Fruit fly (Drosophila melanogaster) whole organism: ENCODE measurements around the gene CG6696.

Source experiments
- CG8478 ChIP-seq: fragments of >200 bp; optimal IDR thresholded peaks from 2 replicates; lab custom pipeline; 2018; ENCODE audit warnings: inconsistent platforms
- Dll ChIP-seq: fragments of >200 bp; optimal IDR thresholded peaks from 2 replicates; lab custom pipeline; 2017
- EcR ChIP-seq, 2 experiments: fragments of >200 bp; optimal IDR thresholded peaks; 2 replicates each; lab custom pipeline; 2017; ENCODE audit warnings: missing biosample characterization in 2 of 2, missing genetic modification characterization in 2 of 2, missing genetic modification reagents in 2 of 2
- pan ChIP-seq: fragments of >200 bp; optimal IDR thresholded peaks from 2 replicates; lab custom pipeline; 2017
- psq ChIP-seq: fragments of >200 bp; optimal IDR thresholded peaks from 2 replicates; lab custom pipeline; 2017
- usp ChIP-seq: fragments of >200 bp; optimal IDR thresholded peaks from 2 replicates; lab custom pipeline; 2017; ENCODE audit warnings: missing biosample characterization, missing genetic modification characterization, mixed read lengths

Gene CG6696

dm6 chrX:18652879-18653278, 9.1 kb downstream of the CG6696 start, which contains the start of gene Ing3:
Gene Ing3, minus strand, starts transcription at chrX:18653091.
- TF ChIP-seq pan (lab: Kevin White, UChicago) (no peak), psq (no peak), Dll (lab: Kevin White, UChicago) (no peak), EcR (GFP tag; optimal IDR thresholded peaks at IDR 0.05; lab: Kevin White, UChicago) (no peak), usp (GFP tag; lab: Kevin White, UChicago) (no peak), CG8478 (lab: Kevin White, UChicago) (no peak)

dm6 chrX:18650252-18650651, 11.7 kb downstream of the CG6696 start, which contains the start of gene Hou:
Gene Hou, minus strand, starts transcription at chrX:18650444.
- TF ChIP-seq EcR (GFP tag; optimal IDR thresholded peaks at IDR 0.05; lab: Kevin White, UChicago) (no peak), pan (lab: Kevin White, UChicago) (no peak), usp (GFP tag; lab: Kevin White, UChicago) (no peak), CG8478 (lab: Kevin White, UChicago) (no peak), psq (no peak), Dll (lab: Kevin White, UChicago) (no peak)

dm6 chrX:18647961-18648360, 14.0 kb downstream of the CG6696 start, which contains the start of gene Nup35:
Gene Nup35, plus strand, starts transcription at chrX:18648182.
- TF ChIP-seq psq = no peak
- no peak for TF ChIP-seq EcR (GFP tag; optimal IDR thresholded peaks at IDR 0.05; lab: Kevin White, UChicago)
- no peak for TF ChIP-seq CG8478 (lab: Kevin White, UChicago)
- TF ChIP-seq usp (GFP tag; lab: Kevin White, UChicago) = no peak
- TF ChIP-seq pan (lab: Kevin White, UChicago) = no peak
- TF ChIP-seq Dll (lab: Kevin White, UChicago) = no peak

DNA sequence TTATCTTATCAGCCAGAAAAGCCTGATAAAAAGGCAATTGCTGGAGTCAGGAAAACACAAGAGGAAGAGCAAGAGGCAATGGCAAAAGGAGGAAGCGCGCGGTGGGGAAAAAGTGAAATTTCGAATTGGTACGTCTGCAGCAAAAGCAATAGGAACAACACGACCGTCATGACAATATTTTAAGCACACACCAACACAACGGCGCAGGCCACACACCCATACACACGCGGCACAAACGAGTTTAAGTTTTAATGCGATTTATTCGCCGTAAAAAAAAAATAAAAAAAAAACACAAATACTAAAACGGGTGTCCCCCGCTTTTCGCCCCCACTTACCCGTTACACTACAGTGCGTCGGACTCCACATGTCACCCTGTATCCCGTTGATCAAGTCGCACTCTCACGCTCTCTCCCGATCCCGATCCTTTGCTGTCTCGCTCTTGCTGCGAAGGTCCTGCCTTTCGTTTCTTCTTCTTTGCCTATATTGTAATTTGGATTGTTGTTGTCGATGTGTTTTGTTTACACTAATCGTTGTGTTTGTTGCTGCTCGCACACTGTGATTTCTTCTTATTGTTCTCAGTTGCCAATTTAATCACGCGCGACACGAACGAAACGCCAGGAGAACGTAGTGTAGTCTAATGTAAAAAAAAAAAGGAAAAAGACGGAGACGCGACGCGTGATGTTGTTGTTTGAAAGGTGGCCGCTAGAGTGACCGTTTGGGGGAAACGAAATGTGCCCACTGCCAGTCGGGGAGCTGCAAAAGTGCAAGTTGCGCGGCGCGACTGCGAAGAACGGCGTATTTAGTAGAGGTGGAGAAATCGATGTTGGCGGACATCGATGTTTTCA, 14.9 kb downstream of the CG6696 start, which contains the start of gene Rip11:
Rip11 (minus strand) TSS at position 794 of the 845 bp plus-strand sequence.
- TF ChIP-seq pan (lab: Kevin White, UChicago) = no peak

DNA sequence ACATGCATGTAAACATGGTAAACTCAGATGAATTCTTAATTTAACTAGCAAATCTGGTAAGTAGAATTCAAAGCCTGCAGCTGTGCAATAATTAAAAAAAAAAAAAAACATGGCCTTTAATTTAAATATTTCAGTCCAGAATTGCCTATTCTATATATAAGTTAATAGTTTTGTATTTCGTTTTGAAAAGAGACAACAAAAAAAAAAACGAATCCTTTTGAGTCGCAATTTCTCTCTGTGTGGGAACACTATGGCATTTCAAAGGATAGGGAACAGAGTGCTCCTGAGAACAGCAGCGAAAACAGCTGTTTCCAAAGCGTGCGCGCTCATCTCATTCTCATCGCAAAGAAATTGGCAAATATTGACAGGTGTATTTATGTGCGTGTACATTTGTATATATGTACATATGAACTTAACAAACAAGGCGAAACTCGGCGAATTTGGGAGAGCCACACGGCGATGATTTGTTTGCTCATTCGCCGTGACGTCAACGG, 16.2 kb downstream of the CG6696 start:
- no peak for TF ChIP-seq CG8478 (lab: Kevin White, UChicago)
- no peak for TF ChIP-seq Dll (lab: Kevin White, UChicago)
- TF ChIP-seq pan (lab: Kevin White, UChicago) = no peak
- TF ChIP-seq EcR (GFP tag; optimal IDR thresholded peaks at IDR 0.05; lab: Kevin White, UChicago) = no peak
- TF ChIP-seq usp (GFP tag; lab: Kevin White, UChicago) = no peak
- no peak for TF ChIP-seq psq

- TF ChIP-seq usp (GFP tag; lab: Kevin White, UChicago) (no peak), pan (lab: Kevin White, UChicago) (no peak), CG8478 (lab: Kevin White, UChicago) (no peak), Dll (lab: Kevin White, UChicago) (no peak)
These were observed 17.1 kb downstream of the CG6696 start for dm6 chrX:18644890-18645289.

DNA sequence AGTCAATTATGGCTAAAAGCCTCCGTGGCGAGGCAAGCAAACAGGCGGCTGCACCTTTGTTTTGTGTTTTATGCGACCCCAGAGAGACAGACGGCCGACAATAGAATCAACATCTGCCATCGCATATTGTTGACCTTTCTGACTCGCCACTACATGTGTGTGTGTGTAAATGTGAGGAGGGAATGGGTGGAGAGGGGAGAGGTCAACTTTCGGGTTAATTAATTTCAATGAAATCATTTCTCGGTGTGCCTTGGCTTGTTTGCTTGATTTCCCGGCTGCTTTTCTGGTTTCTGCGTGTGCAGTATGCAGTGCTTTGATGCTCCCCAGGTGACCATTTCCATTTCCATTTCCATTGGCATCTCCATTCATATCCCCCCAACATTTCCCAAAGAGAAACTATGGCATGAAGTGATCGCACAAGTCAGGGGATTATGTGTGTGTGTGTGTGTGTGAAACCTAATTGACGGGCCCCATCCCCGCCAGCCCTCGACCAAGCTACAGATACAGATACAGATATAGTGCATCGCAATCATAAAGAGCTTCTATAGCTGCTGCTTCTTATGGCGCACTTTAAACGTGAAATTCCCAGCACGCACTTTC, 18.8 kb downstream of the CG6696 start:
- no peak for TF ChIP-seq EcR (GFP tag; optimal IDR thresholded peaks at IDR 0.05; lab: Kevin White, UChicago)
- no peak for TF ChIP-seq usp (GFP tag; lab: Kevin White, UChicago)
- TF ChIP-seq psq = no peak
- TF ChIP-seq Dll (lab: Kevin White, UChicago) = no peak
- no peak for TF ChIP-seq CG8478 (lab: Kevin White, UChicago)
- TF ChIP-seq pan (lab: Kevin White, UChicago) = no peak

DNA sequence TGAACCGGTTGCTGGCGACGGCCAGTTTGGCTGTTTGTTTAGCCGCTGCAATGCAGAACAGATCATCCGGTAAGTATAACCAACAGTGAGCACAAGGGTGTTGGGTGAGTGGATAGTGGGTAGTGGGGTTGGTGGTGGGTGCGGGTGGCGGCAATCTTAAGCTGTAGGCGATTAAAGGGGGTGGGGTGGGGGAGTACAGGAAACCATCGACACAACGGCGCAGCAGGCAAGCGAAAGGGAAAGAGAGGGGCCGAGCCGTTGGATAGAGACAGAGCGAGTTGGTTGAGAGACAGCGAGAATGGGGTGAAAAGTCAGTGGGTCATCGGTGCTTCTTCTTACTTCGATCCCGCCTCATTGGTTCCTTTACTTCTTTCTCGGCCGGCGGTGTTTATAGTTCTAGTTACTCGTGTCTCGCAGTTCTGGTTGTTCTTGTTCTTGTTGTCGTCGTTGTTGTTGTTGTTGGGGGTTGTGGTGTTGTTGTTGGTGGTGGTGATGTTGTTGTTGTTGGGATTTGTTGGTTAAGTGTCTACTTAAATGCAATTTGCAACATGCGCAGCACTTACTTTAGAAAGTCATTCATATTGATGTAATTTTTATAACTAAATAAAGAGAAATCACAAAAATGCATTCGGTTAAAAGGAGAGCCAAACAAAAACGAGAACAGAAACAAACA, 25.5 kb downstream of the CG6696 start:
- TF ChIP-seq EcR (GFP tag; optimal IDR thresholded peaks at IDR 0.05; lab: Kevin White, UChicago) = no peak

dm6 chrX:18635118-18635552, 26.8 kb downstream of the CG6696 start:
- TF ChIP-seq pan (lab: Kevin White, UChicago) = no peak
- TF ChIP-seq psq = no peak
- TF ChIP-seq Dll (lab: Kevin White, UChicago) = no peak
- TF ChIP-seq CG8478 (lab: Kevin White, UChicago) = no peak
- no peak for TF ChIP-seq EcR (GFP tag; optimal IDR thresholded peaks at IDR 0.05; lab: Kevin White, UChicago)
- TF ChIP-seq usp (GFP tag; lab: Kevin White, UChicago) = no peak

dm6 chrX:18634716-18635115, 27.2 kb downstream of the CG6696 start, which contains the start of gene wgn:
Gene wgn, minus strand, starts transcription at chrX:18634908.
- TF ChIP-seq Dll (lab: Kevin White, UChicago) = no peak
- TF ChIP-seq psq = no peak
- TF ChIP-seq EcR (GFP tag; optimal IDR thresholded peaks at IDR 0.05; lab: Kevin White, UChicago) = no peak
- no peak for TF ChIP-seq pan (lab: Kevin White, UChicago)
- TF ChIP-seq CG8478 (lab: Kevin White, UChicago) = no peak
- TF ChIP-seq usp (GFP tag; lab: Kevin White, UChicago) = no peak

dm6 chrX:18630990-18631389, 31.0 kb downstream of the CG6696 start:
- no peak for TF ChIP-seq EcR (GFP tag; optimal IDR thresholded peaks at IDR 0.05; lab: Kevin White, UChicago)
- no peak for TF ChIP-seq pan (lab: Kevin White, UChicago)
- TF ChIP-seq usp (GFP tag; lab: Kevin White, UChicago) = no peak
- no peak for TF ChIP-seq Dll (lab: Kevin White, UChicago)
- no peak for TF ChIP-seq CG8478 (lab: Kevin White, UChicago)
- TF ChIP-seq psq = no peak
